Fruit fly (Drosophila melanogaster): Measurements from ENCODE around the gene Alr.

The Alr gene

DNA sequence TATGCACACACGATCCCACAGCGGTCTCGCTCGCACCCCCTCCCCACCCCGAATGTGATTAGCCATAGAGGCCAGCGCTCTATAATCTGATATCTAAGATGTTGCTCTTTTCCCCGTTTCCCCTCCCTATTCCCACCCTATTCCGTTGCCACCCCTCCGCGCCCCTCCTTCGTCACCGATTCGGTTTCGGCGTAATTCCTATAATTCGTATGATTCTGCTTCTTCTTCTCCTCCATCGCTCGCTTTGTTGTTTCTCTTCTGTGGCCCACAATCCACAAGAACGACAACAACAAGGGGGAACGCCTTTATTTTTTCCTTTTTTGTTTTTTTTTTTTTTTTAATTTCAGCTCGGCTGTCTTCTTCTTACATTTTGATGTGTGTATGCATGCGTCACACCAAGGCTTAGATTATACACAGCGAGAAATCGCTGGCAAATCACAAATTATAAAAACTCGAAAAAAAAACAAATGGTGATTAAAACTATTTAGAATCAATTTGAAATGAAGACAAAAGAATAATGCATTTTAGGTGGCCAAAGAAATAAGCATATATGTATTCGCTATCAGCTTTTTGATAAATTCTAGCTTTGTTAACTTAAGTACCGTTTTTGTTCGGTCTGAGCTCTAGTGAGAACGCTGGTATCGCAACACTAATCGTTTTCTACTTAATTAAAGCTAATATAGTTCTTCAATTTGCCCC is 21.9 kb downstream of the Alr start (continued):
- TF ChIP-seq chif (GFP tag; optimal IDR thresholded peaks at IDR 0.05), result peak in 1 of 2 experiments; percentile 59
- no peak for TF ChIP-seq CG7987 (GFP tag; optimal IDR thresholded peaks at IDR 0.05)
- peak in 1 of 3 experiments; percentile 76 for TF ChIP-seq lola (GFP tag; optimal IDR thresholded peaks at IDR 0.05)
- no peak for TF ChIP-seq CG3847 (GFP tag; IDR thresholded peaks at IDR 0.05)
- TF ChIP-seq NFAT (GFP tag; IDR thresholded peaks at IDR 0.05), result no peak
- no peak for TF ChIP-seq CG4617 (GFP tag; optimal IDR thresholded peaks at IDR 0.05; ENCODE audit: borderline replicate concordance)
- peak; percentile 45 for TF ChIP-seq CG16815 (GFP tag; optimal IDR thresholded peaks at IDR 0.05)
- no peak for TF ChIP-seq chinmo (GFP tag; IDR thresholded peaks at IDR 0.05; ENCODE audit: partially characterized antibody)
- TF ChIP-seq CG13624 (GFP tag; optimal IDR thresholded peaks at IDR 0.05), result peak; percentile 27
- no peak for TF ChIP-seq BEAF-32 (GFP tag; optimal IDR thresholded peaks at IDR 0.05)
- TF ChIP-seq CG2199 (GFP tag; IDR thresholded peaks at IDR 0.05), result no peak
- TF ChIP-seq NC2α (GFP tag; optimal IDR thresholded peaks at IDR 0.05), result peak; percentile 15
- no peak for TF ChIP-seq CG8281 (tag; optimal IDR thresholded peaks at IDR 0.05)
- peak; percentile 36 for TF ChIP-seq CG30431 (GFP tag; optimal IDR thresholded peaks at IDR 0.05)
- TF ChIP-seq CG13123 (GFP tag; optimal IDR thresholded peaks at IDR 0.05), result no peak
- TF ChIP-seq CG12391 (tag; optimal IDR thresholded peaks at IDR 0.05), result peak; percentile 58
- peak; percentile 13 for TF ChIP-seq bcd (GFP tag; optimal IDR thresholded peaks at IDR 0.05)
- no peak for TF ChIP-seq nerfin-2 (GFP tag; IDR thresholded peaks at IDR 0.05; ENCODE audit: partially characterized antibody)
- no peak for TF ChIP-seq peb (GFP tag; IDR thresholded peaks at IDR 0.05)
- peak; percentile 29 for TF ChIP-seq CG1832 (GFP tag; optimal IDR thresholded peaks at IDR 0.05)
- TF ChIP-seq ranshi (GFP tag; IDR thresholded peaks at IDR 0.05), result peak; percentile 24; the same call in 1 of the 2 replicates
- peak; percentile 86 for TF ChIP-seq CG4360 (GFP tag; IDR thresholded peaks at IDR 0.05)
- TF ChIP-seq Hr51 (GFP tag; optimal IDR thresholded peaks at IDR 0.05), result no peak
- TF ChIP-seq Rfx (GFP tag; IDR thresholded peaks at IDR 0.05), result no peak
- peak; percentile 74 for TF ChIP-seq CG2712 (tag; optimal IDR thresholded peaks at IDR 0.05)
- TF ChIP-seq Dp (GFP tag; optimal IDR thresholded peaks at IDR 0.05), result no peak
- no peak for TF ChIP-seq bigmax (GFP tag; optimal IDR thresholded peaks at IDR 0.05)
- no peak for TF ChIP-seq TFAM (GFP tag; optimal IDR thresholded peaks at IDR 0.05)
- TF ChIP-seq CG31365 (tag; optimal IDR thresholded peaks at IDR 0.05), result no peak
- TF ChIP-seq Ravus (GFP tag; IDR thresholded peaks at IDR 0.05), result no peak
- TF ChIP-seq CG17186 (GFP tag; optimal IDR thresholded peaks at IDR 0.05), result no peak
- no peak for TF ChIP-seq fd64A (GFP tag; optimal IDR thresholded peaks at IDR 0.05)
- no peak for TF ChIP-seq abd-A (tag; optimal IDR thresholded peaks at IDR 0.05)
- peak; percentile 71 for TF ChIP-seq CG9727 (GFP tag; optimal IDR thresholded peaks at IDR 0.05)
- TF ChIP-seq sens (GFP tag), result peak; percentile 94
- TF ChIP-seq Sox100B (GFP tag; optimal IDR thresholded peaks at IDR 0.05), result peak; percentile 32
- TF ChIP-seq YL-1 (GFP tag; optimal IDR thresholded peaks at IDR 0.05), result no peak
- no peak for TF ChIP-seq CG16779 (GFP tag; IDR thresholded peaks at IDR 0.05)
- TF ChIP-seq CG4820 (GFP tag; optimal IDR thresholded peaks at IDR 0.05), result peak; percentile 54
- TF ChIP-seq Max (GFP tag; optimal IDR thresholded peaks at IDR 0.05), result no peak
- peak; percentile 3 for TF ChIP-seq Mad (GFP tag; optimal IDR thresholded peaks at IDR 0.05)
- TF ChIP-seq HmgZ (tag; optimal IDR thresholded peaks at IDR 0.05), result no peak
- TF ChIP-seq CG14050 (GFP tag; IDR thresholded peaks at IDR 0.05), result no peak
- no peak for TF ChIP-seq Lpt (GFP tag; optimal IDR thresholded peaks at IDR 0.05)
- TF ChIP-seq Myb (GFP tag; optimal IDR thresholded peaks at IDR 0.05), result no peak
- TF ChIP-seq CG10431 (GFP tag; optimal IDR thresholded peaks at IDR 0.05), result no peak
- TF ChIP-seq shn (GFP tag; optimal IDR thresholded peaks at IDR 0.05), result peak; percentile 23
- peak; percentile 22; the same call in 1 of the 2 replicates for TF ChIP-seq CG9932 (GFP tag; IDR thresholded peaks at IDR 0.05)
- TF ChIP-seq Sry-β (GFP tag; optimal IDR thresholded peaks at IDR 0.05), result no peak
- no peak for TF ChIP-seq Ets97D (GFP tag; optimal IDR thresholded peaks at IDR 0.05)
